Worm (Caenorhabditis elegans) whole organism, young adult: Measurements from ENCODE around the gene klp-6.

Experiments
- F37B4.10 ChIP-seq: fragments of 200-800 bp; sonication (Bioruptor generic); IDR thresholded peaks from 2 replicates; pipeline ENCODE4 v1.3.6; 2022; ENCODE audit warnings: missing genetic modification characterization, missing compliant biosample characterization
- F57C9.4 ChIP-seq: sonication (generic microtip); optimal IDR thresholded peaks from 2 replicates; lab custom pipeline; 2017; ENCODE audit warnings: mild to moderate bottlenecking, missing genetic modification characterization, missing compliant biosample characterization
- T07F8.4 ChIP-seq: sonication (generic microtip); optimal IDR thresholded peaks from 2 replicates; lab custom pipeline; 2016; ENCODE audit warnings: mild to moderate bottlenecking, missing genetic modification characterization, moderate library complexity, missing compliant biosample characterization
- T26A5.8 ChIP-seq: sonication (generic microtip); optimal IDR thresholded peaks from 2 replicates; lab custom pipeline; 2016; ENCODE audit warnings: missing genetic modification characterization, missing compliant biosample characterization
- Y95B8A.8 ChIP-seq: fragments of 200-800 bp; sonication (Bioruptor generic); IDR thresholded peaks from 2 replicates; pipeline ENCODE4 v1.3.6; 2022; ENCODE audit warnings: missing genetic modification reagents, missing genetic modification characterization, missing compliant biosample characterization
- ama-1 ChIP-seq, 3 experiments: fragments of 150-350 bp in 1 of 3; sonication (generic microtip) in 2 of 3; optimal IDR thresholded peaks; 2 replicates each; lab custom pipeline; 2014 to 2018; ENCODE audit warnings: missing biosample characterization in 2 of 3, missing genetic modification characterization in 2 of 3, missing genetic modification reagents in 2 of 3
- aptf-2 ChIP-seq: fragments of 200-800 bp; sonication (Bioruptor generic); conservative IDR thresholded peaks from 2 replicates; pipeline ENCODE4 v1.3.6; 2022; ENCODE audit warnings: missing genetic modification reagents, missing genetic modification characterization, missing compliant biosample characterization
- aptf-3 ChIP-seq: fragments of 200-800 bp; sonication (Bioruptor generic); IDR thresholded peaks from 2 replicates; pipeline ENCODE4 v1.3.6; 2022; ENCODE audit warnings: missing genetic modification characterization, missing compliant biosample characterization
- athp-1 ChIP-seq: sonication (generic microtip); optimal IDR thresholded peaks from 2 replicates; lab custom pipeline; 2017; ENCODE audit warnings: mild to moderate bottlenecking, missing genetic modification characterization, missing compliant biosample characterization
- attf-5 ChIP-seq: fragments of 200-800 bp; sonication (Bioruptor generic); optimal IDR thresholded peaks from 2 replicates; lab custom pipeline; 2018; ENCODE audit warnings: mild to moderate bottlenecking, missing genetic modification characterization, missing compliant biosample characterization
- cebp-1 ChIP-seq, 2 experiments: fragments of 200-800 bp in 1 of 2; sonication (Bioruptor generic) in 1 of 2; sonication (generic microtip) in 1 of 2; IDR thresholded peaks in 1 of 2; optimal IDR thresholded peaks in 1 of 2; 2 replicates each; pipeline versions ENCODE4 v1.3.6 to Lab custom; 2017 to 2022; ENCODE audit warnings: missing compliant biosample characterization in 2 of 2, missing genetic modification characterization in 2 of 2, mild to moderate bottlenecking in 1 of 2, missing genetic modification reagents in 1 of 2, moderate library complexity in 1 of 2
- cebp-2 ChIP-seq: fragments of 200-800 bp; sonication (Bioruptor generic); IDR thresholded peaks from 2 replicates; pipeline ENCODE4 v1.3.6; 2022; ENCODE audit warnings: missing genetic modification characterization, missing compliant biosample characterization
- ceh-100 ChIP-seq: fragments of 200-800 bp; sonication (Bioruptor generic); IDR thresholded peaks from 2 replicates; pipeline ENCODE4 v1.3.6; 2022; ENCODE audit warnings: missing genetic modification reagents, missing genetic modification characterization, missing compliant biosample characterization
- ceh-40 ChIP-seq: fragments of 200-800 bp; sonication (Bioruptor generic); IDR thresholded peaks from 2 replicates; pipeline ENCODE4 v1.3.6; 2022; ENCODE audit warnings: missing genetic modification characterization, missing compliant biosample characterization
- ceh-79 ChIP-seq: sonication (generic microtip); optimal IDR thresholded peaks from 2 replicates; lab custom pipeline; 2017; ENCODE audit warnings: mild to moderate bottlenecking, missing genetic modification characterization, missing compliant biosample characterization
- ceh-91 ChIP-seq: fragments of 200-800 bp; sonication (Bioruptor generic); IDR thresholded peaks from 2 replicates; pipeline ENCODE4 v1.3.6; 2022; ENCODE audit warnings: missing genetic modification reagents, missing genetic modification characterization, missing compliant biosample characterization
- die-1 ChIP-seq: sonication (generic microtip); optimal IDR thresholded peaks from 2 replicates; lab custom pipeline; 2016; ENCODE audit warnings: missing genotype, mild to moderate bottlenecking, missing genetic modification characterization, missing compliant biosample characterization
- dox-1 ChIP-seq: fragments of 200-800 bp; sonication (Bioruptor generic); IDR thresholded peaks from 2 replicates; pipeline ENCODE4 v1.3.6; 2022; ENCODE audit warnings: missing genetic modification reagents, missing genetic modification characterization, missing compliant biosample characterization
- egl-18 ChIP-seq: fragments of 200-800 bp; sonication (Bioruptor generic); IDR thresholded peaks from 2 replicates; pipeline ENCODE4 v1.3.6; 2022; ENCODE audit warnings: missing genetic modification reagents, missing genetic modification characterization, missing compliant biosample characterization
- egrh-3 ChIP-seq: fragments of 200-800 bp; sonication (Bioruptor generic); IDR thresholded peaks from 2 replicates; pipeline ENCODE4 v1.3.6; 2022; ENCODE audit warnings: missing genetic modification reagents, missing genetic modification characterization, missing compliant biosample characterization
- ekl-4 ChIP-seq: fragments of 200-800 bp; sonication (Bioruptor generic); IDR thresholded peaks from 2 replicates; pipeline ENCODE4 v1.3.6; 2022; ENCODE audit warnings: missing genetic modification reagents, missing genetic modification characterization, missing compliant biosample characterization
- gei-17 ChIP-seq: fragments of 200-800 bp; sonication (Bioruptor generic); optimal IDR thresholded peaks from 2 replicates; lab custom pipeline; 2018; ENCODE audit warnings: mild to moderate bottlenecking, missing genetic modification characterization, missing compliant biosample characterization
- him-1 ChIP-seq: sonication (generic microtip); optimal IDR thresholded peaks from 2 replicates; lab custom pipeline; 2016; ENCODE audit warnings: missing genotype, missing genetic modification reagents, missing genetic modification characterization, missing compliant biosample characterization
- hlh-12 ChIP-seq: sonication (generic microtip); optimal IDR thresholded peaks from 2 replicates; lab custom pipeline; 2016; ENCODE audit warnings: missing genetic modification characterization, missing compliant biosample characterization
- hlh-26 ChIP-seq: fragments of 200-800 bp; sonication (Bioruptor generic); conservative IDR thresholded peaks from 2 replicates; pipeline ENCODE4 v1.3.6; 2022; ENCODE audit warnings: missing genetic modification reagents, missing genetic modification characterization, missing compliant biosample characterization
- hsf-1 ChIP-seq: fragments of 200-800 bp; sonication (Bioruptor generic); IDR thresholded peaks from 2 replicates; pipeline ENCODE4 v1.3.6; 2022; ENCODE audit warnings: missing genetic modification reagents, missing genetic modification characterization, missing compliant biosample characterization
- lag-1 ChIP-seq: fragments of 200-800 bp; sonication (Bioruptor generic); IDR thresholded peaks from 2 replicates; pipeline ENCODE4 v1.3.6; 2022; ENCODE audit warnings: missing genetic modification reagents, missing genetic modification characterization, missing compliant biosample characterization
- let-526 ChIP-seq: fragments of 200-800 bp; sonication (Bioruptor generic); IDR thresholded peaks from 2 replicates; pipeline ENCODE4 v1.3.6; 2022; ENCODE audit warnings: missing genetic modification reagents, missing genetic modification characterization, missing compliant biosample characterization
- lin-26 ChIP-seq: fragments of 200-800 bp; sonication (Bioruptor generic); IDR thresholded peaks from 2 replicates; pipeline ENCODE4 v1.3.6; 2022; ENCODE audit warnings: missing genetic modification reagents, missing genetic modification characterization, missing compliant biosample characterization
- madf-8 ChIP-seq: fragments of 200-800 bp; sonication (Bioruptor generic); conservative IDR thresholded peaks from 2 replicates; pipeline ENCODE4 v1.3.6; 2022; ENCODE audit warnings: missing genetic modification reagents, missing genetic modification characterization, missing compliant biosample characterization
- mcd-1 ChIP-seq: fragments of 200-800 bp; sonication (Bioruptor generic); IDR thresholded peaks from 2 replicates; pipeline ENCODE4 v1.3.6; 2022; ENCODE audit warnings: missing genetic modification reagents, missing genetic modification characterization, missing compliant biosample characterization
- mel-28 ChIP-seq: sonication (generic microtip); optimal IDR thresholded peaks from 2 replicates; lab custom pipeline; 2016; ENCODE audit warnings: borderline replicate concordance, mild to moderate bottlenecking, missing genetic modification characterization, missing compliant biosample characterization
- mxl-1 ChIP-seq: sonication (generic microtip); optimal IDR thresholded peaks from 2 replicates; lab custom pipeline; 2016; ENCODE audit warnings: missing genetic modification characterization, missing compliant biosample characterization
- nfya-2 ChIP-seq: fragments of 200-800 bp; sonication (Bioruptor generic); IDR thresholded peaks from 2 replicates; pipeline ENCODE4 v1.3.6; 2022; ENCODE audit warnings: missing genetic modification reagents, missing genetic modification characterization, missing compliant biosample characterization
- nhr-179 ChIP-seq: sonication (generic microtip); optimal IDR thresholded peaks from 2 replicates; lab custom pipeline; 2016; ENCODE audit warnings: mild to moderate bottlenecking, missing genetic modification characterization, missing compliant biosample characterization
- nhr-90 ChIP-seq: sonication (generic microtip); optimal IDR thresholded peaks from 2 replicates; lab custom pipeline; 2016; ENCODE audit warnings: missing genotype, mild to moderate bottlenecking, missing genetic modification characterization, missing compliant biosample characterization
- rec-8 ChIP-seq, 2 experiments: sonication (generic microtip); optimal IDR thresholded peaks; 2 replicates each; lab custom pipeline; 2016; ENCODE audit warnings: mild to moderate bottlenecking in 2 of 2, missing genetic modification characterization in 2 of 2, missing genetic modification reagents in 2 of 2, missing genotype in 2 of 2, missing biosample characterization in 1 of 2, missing compliant biosample characterization in 1 of 2, moderate library complexity in 1 of 2
- snpc-1.3 ChIP-seq: sonication (generic microtip); optimal IDR thresholded peaks from 2 replicates; lab custom pipeline; 2017; ENCODE audit warnings: missing genetic modification characterization, mild to moderate bottlenecking, missing compliant biosample characterization, antibody characterized with exemption, moderate library complexity, missing genotype, missing genetic modification reagents; ENCODE audit not compliant: insufficient read depth
- tbp1 ChIP-seq: fragments of 200-800 bp; sonication (Bioruptor generic); optimal IDR thresholded peaks from 2 replicates; lab custom pipeline; 2018; ENCODE audit warnings: mild to moderate bottlenecking, missing genetic modification characterization, missing compliant biosample characterization
- tbx-9 ChIP-seq: sonication (generic microtip); optimal IDR thresholded peaks from 2 replicates; lab custom pipeline; 2016; ENCODE audit warnings: borderline replicate concordance, missing genetic modification characterization, inconsistent platforms, missing compliant biosample characterization
- xnd-1 ChIP-seq: sonication (generic microtip); optimal IDR thresholded peaks from 2 replicates; lab custom pipeline; 2016; ENCODE audit warnings: missing genotype, missing genetic modification reagents, missing genetic modification characterization, missing compliant biosample characterization
- zim-3 ChIP-seq: sonication (generic microtip); optimal IDR thresholded peaks from 2 replicates; lab custom pipeline; 2017; ENCODE audit warnings: mild to moderate bottlenecking, missing genetic modification characterization, moderate library complexity, missing compliant biosample characterization
- ztf-18 ChIP-seq: sonication (generic microtip); optimal IDR thresholded peaks from 2 replicates; lab custom pipeline; 2016; ENCODE audit warnings: missing genotype, mild to moderate bottlenecking, missing genetic modification characterization, missing compliant biosample characterization
- ztf-26 ChIP-seq: sonication (generic microtip); optimal IDR thresholded peaks from 2 replicates; lab custom pipeline; 2017; ENCODE audit warnings: missing genetic modification characterization, missing compliant biosample characterization

The klp-6 gene

DNA sequence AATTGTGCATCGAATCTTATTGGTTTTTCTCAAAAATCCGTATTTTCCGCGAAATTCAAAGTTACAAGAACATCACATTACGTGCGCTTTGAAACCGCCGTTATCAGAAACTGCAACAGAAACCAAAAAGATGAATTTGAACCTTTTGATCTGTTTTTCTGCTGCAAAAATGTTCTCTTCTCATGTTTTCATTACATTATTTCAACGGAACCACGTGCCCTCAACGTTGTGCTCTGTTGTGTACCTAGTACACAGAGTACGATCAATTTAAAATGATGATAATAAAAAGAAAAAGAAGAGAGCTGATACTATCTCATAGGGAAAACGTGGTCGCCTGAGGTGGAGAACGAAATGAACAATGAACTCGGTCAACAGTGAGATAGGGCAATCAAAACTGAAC, 47.3 kb downstream of the klp-6 start (continued):
- TF ChIP-seq zim-3 (no peak), ztf-26 (tag; lab: Kevin White, UChicago) (peak; percentile 56), die-1 (no peak), let-526 (0 out of 2 replicates have a peak, but pooled peaks have one; percentile 24), T26A5.8 (tag; lab: Kevin White, UChicago) (no peak)

DNA sequence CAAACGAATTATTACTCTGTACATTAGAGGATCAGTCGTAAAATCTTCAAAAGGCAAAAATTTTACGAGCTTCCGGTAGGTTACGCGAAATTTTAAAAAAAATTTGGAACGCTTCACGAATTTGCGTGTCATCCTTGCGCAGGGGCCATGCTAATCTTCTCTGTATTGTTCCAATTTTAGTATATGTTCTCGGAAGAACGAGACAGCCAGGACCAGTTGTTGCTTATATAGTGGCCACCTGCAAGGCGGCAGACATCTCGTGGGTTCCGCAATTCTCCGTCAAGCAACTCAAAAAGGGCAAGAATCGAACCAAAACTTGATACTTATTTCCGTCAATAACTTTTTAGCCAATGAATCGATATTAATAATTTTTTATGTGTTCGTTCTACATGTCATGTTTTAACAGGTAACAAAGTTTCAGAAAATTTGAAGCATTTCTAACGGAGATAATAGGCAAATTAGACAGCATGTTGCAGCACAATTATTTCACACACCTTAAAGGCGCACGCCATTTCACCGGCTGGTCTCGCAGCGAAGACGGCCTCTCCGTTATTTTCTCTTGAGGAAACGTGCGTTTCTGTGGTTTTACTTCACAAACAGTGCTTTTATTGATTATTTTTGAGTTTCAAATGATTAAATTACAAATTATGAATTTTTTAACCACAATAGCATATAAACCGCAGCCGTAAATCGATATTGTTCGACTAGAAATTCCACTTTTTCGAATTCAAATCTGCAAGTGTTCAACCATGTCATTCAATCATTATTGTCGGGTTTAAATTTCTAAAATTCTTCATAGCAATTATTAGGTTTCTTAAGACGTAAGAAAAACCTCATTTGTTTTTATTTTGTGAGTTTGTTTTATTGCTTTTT, 50.2 kb downstream of the klp-6 start:
- TF ChIP-seq mel-28 (tag; lab: Kevin White, UChicago) (peak; percentile 40), ceh-91 (GFP tag; lab: Robert Waterston, UW) (no peak; the same call in 1 of the 2 replicates), ama-1 (optimal IDR thresholded peaks at IDR 0.05; lab: Kevin White, UChicago) (peak; percentile 83), ama-1 (GFP tag; optimal IDR thresholded peaks at IDR 0.05; lab: Kevin White, UChicago) (peak; percentile 81 to 87), egl-18 (peak; percentile 78), attf-5 (peak; percentile 70), hlh-26 (GFP tag; lab: Robert Waterston, UW) (no peak), aptf-3 (GFP tag; lab: Robert Waterston, UW) (peak; percentile 93), tbp1 (GFP tag; lab: Kevin White, UChicago) (peak; percentile 86), ekl-4 (GFP tag; lab: Robert Waterston, UW) (peak; percentile 91), F37B4.10 (GFP tag; lab: Robert Waterston, UW) (0 out of 2 replicates have a peak, but pooled peaks have one; percentile 73), lag-1 (no peak), ceh-79 (tag; lab: Kevin White, UChicago) (peak; percentile 73), Y95B8A.8 (GFP tag; lab: Robert Waterston, UW) (peak; percentile 90), madf-8 (GFP tag; lab: Robert Waterston, UW) (peak; percentile 66), nfya-2 (GFP tag; lab: Robert Waterston, UW) (0 out of 2 replicates have a peak, but pooled peaks have one; percentile 81), dox-1 (GFP tag; lab: Robert Waterston, UW) (peak; percentile 88), gei-17 (GFP tag; lab: Kevin White, UChicago) (peak; percentile 54), egrh-3 (GFP tag; lab: Robert Waterston, UW) (0 out of 2 replicates have a peak, but pooled peaks have one; percentile 28), snpc-1.3 (tag; lab: Kevin White, UChicago) (peak; percentile 70), ztf-26 (tag; lab: Kevin White, UChicago) (peak; percentile 69), nhr-179 (tag; lab: Kevin White, UChicago) (peak; percentile 19), aptf-2 (GFP tag; lab: Robert Waterston, UW) (0 out of 2 replicates have a peak, but pooled peaks have one; percentile 23), cebp-2 (GFP tag; lab: Robert Waterston, UW) (peak; percentile 86; the same call in 1 of the 2 replicates), rec-8 (tag; optimal IDR thresholded peaks at IDR 0.05; lab: Kevin White, UChicago) (peak; percentile 57 to 90), mcd-1 (GFP tag; lab: Robert Waterston, UW) (peak; percentile 87), xnd-1 (tag; lab: Kevin White, UChicago) (peak; percentile 63), athp-1 (tag; lab: Kevin White, UChicago) (peak; percentile 87), ceh-40 (GFP tag; lab: Robert Waterston, UW) (peak; percentile 87; the same call in 1 of the 2 replicates), hlh-12 (tag; lab: Kevin White, UChicago) (peak; percentile 72), ztf-18 (tag; lab: Kevin White, UChicago) (peak; percentile 78), lin-26 (peak; percentile 94), ceh-100 (GFP tag; lab: Robert Waterston, UW) (peak; percentile 81), cebp-1 (GFP tag; IDR thresholded peaks at IDR 0.05; lab: Robert Waterston, UW) (peak; percentile 59), cebp-1 (tag; optimal IDR thresholded peaks at IDR 0.05; lab: Kevin White, UChicago) (peak; percentile 83), F57C9.4 (tag; lab: Kevin White, UChicago) (no peak), T07F8.4 (tag; lab: Kevin White, UChicago) (peak; percentile 40), hsf-1 (GFP tag; lab: Robert Waterston, UW) (peak; percentile 81), him-1 (tag; lab: Kevin White, UChicago) (peak; percentile 86), tbx-9 (tag; lab: Kevin White, UChicago) (no peak), mxl-1 (tag; lab: Kevin White, UChicago) (peak; percentile 74), nhr-90 (tag; lab: Kevin White, UChicago) (peak; percentile 89)
